Worm (Caenorhabditis elegans): Measurements from ENCODE around the gene clec-266.

ce11 chrX:6569624-6570023, 53.1 kb downstream of the clec-266 start, which contains the start of gene dop-3:
- TF ChIP-seq hpl-2 (GFP tag; optimal IDR thresholded peaks at IDR 0.05) (no peak), fos-1 (tag; optimal IDR thresholded peaks at IDR 0.05) (no peak), unc-98 (GFP tag; IDR thresholded peaks at IDR 0.05) (no peak), lsy-2 (tag; optimal IDR thresholded peaks at IDR 0.05) (no peak), elt-3 (tag; optimal IDR thresholded peaks at IDR 0.05) (no peak)

All from whole organism, L1 larva.